Fruit fly (Drosophila melanogaster) whole organism, adult: ENCODE results near the gene CG15296.

Source experiments
- CG11617 ChIP-seq: fragments of 200-800 bp; sonication (Bioruptor generic); optimal IDR thresholded peaks from 2 replicates; lab custom pipeline; 2017; ENCODE audit warnings: mild to moderate bottlenecking, missing biosample characterization, missing genetic modification reagents, missing genetic modification characterization
- CG1620 ChIP-seq: fragments of 200-800 bp; sonication (Bioruptor generic); optimal IDR thresholded peaks from 2 replicates; lab custom pipeline; 2016; ENCODE audit warnings: missing biosample characterization, missing genetic modification characterization
- CG33017 ChIP-seq: fragments of 200-800 bp; sonication (Bioruptor generic); optimal IDR thresholded peaks from 2 replicates; lab custom pipeline; 2018; ENCODE audit warnings: missing biosample characterization, mild to moderate bottlenecking, missing genetic modification characterization, moderate library complexity
- CG7045 ChIP-seq: fragments of 200-800 bp; sonication (Bioruptor generic); optimal IDR thresholded peaks from 2 replicates; lab custom pipeline; 2017; ENCODE audit warnings: missing biosample characterization, mild to moderate bottlenecking, missing genetic modification characterization
- CG7101 ChIP-seq: fragments of 200-800 bp; sonication (Bioruptor generic); optimal IDR thresholded peaks from 2 replicates; lab custom pipeline; 2018; ENCODE audit warnings: missing biosample characterization, mild to moderate bottlenecking, missing genetic modification characterization, moderate library complexity
- Crg-1 ChIP-seq: fragments of 200-800 bp; sonication (Bioruptor generic); optimal IDR thresholded peaks from 2 replicates; lab custom pipeline; 2016; ENCODE audit warnings: missing biosample characterization, missing genetic modification characterization
- Hr96 ChIP-seq: fragments of 200-800 bp; sonication (Bioruptor generic); optimal IDR thresholded peaks from 2 replicates; lab custom pipeline; 2016; ENCODE audit warnings: missing biosample characterization, missing genetic modification characterization
- Mnt ChIP-seq: fragments of 200-800 bp; sonication (Bioruptor generic); optimal IDR thresholded peaks from 2 replicates; lab custom pipeline; 2016; ENCODE audit warnings: missing biosample characterization, mild to moderate bottlenecking, missing genetic modification characterization
- kay ChIP-seq: fragments of 200-800 bp; sonication (Bioruptor generic); peaks from one replicate; lab custom pipeline; 2016; ENCODE audit warnings: missing biosample characterization, missing genetic modification characterization, borderline replicate concordance

- TF ChIP-seq CG1620 (GFP tag; lab: Kevin White, UChicago): no peak
- no peak for TF ChIP-seq CG11617 (GFP tag; lab: Kevin White, UChicago)
- TF ChIP-seq CG7045 (GFP tag; lab: Kevin White, UChicago): no peak
- no peak for TF ChIP-seq Mnt
- TF ChIP-seq Hr96: no peak
- no peak for TF ChIP-seq kay
- no peak for TF ChIP-seq Crg-1
- TF ChIP-seq CG33017 (tag; lab: Kevin White, UChicago): no peak
- TF ChIP-seq CG7101: no peak
Measured at dm6 chrX:10535029-10535428, 31.4 kb downstream of the CG15296 start.
